Fruit fly (Drosophila melanogaster) whole organism, adult: ENCODE measurements around the gene CG34039.

ENCODE experiments used
- CG11617 ChIP-seq: fragments of 200-800 bp; sonication (Bioruptor generic); optimal IDR thresholded peaks from 2 replicates; lab custom pipeline; 2017; ENCODE audit warnings: mild to moderate bottlenecking, missing biosample characterization, missing genetic modification reagents, missing genetic modification characterization
- CG12768 ChIP-seq: fragments of 200-800 bp; sonication (Bioruptor generic); optimal IDR thresholded peaks from 2 replicates; lab custom pipeline; 2017; ENCODE audit warnings: missing biosample characterization, missing genetic modification characterization, mild to moderate bottlenecking, moderate library complexity, missing genetic modification reagents
- CG14711 ChIP-seq: fragments of 200-800 bp; sonication (Bioruptor generic); optimal IDR thresholded peaks from 2 replicates; lab custom pipeline; 2018; ENCODE audit warnings: missing biosample characterization, mild to moderate bottlenecking, missing genetic modification characterization, moderate library complexity
- CG1620 ChIP-seq: fragments of 200-800 bp; sonication (Bioruptor generic); optimal IDR thresholded peaks from 2 replicates; lab custom pipeline; 2016; ENCODE audit warnings: missing biosample characterization, missing genetic modification characterization
- CG33017 ChIP-seq: fragments of 200-800 bp; sonication (Bioruptor generic); optimal IDR thresholded peaks from 2 replicates; lab custom pipeline; 2018; ENCODE audit warnings: missing biosample characterization, mild to moderate bottlenecking, missing genetic modification characterization, moderate library complexity
- CG5204 ChIP-seq: fragments of 200-800 bp; sonication (Bioruptor generic); optimal IDR thresholded peaks from 2 replicates; lab custom pipeline; 2016; ENCODE audit warnings: missing biosample characterization, missing genetic modification characterization
- CG7045 ChIP-seq: fragments of 200-800 bp; sonication (Bioruptor generic); optimal IDR thresholded peaks from 2 replicates; lab custom pipeline; 2017; ENCODE audit warnings: missing biosample characterization, mild to moderate bottlenecking, missing genetic modification characterization
- CG7101 ChIP-seq: fragments of 200-800 bp; sonication (Bioruptor generic); optimal IDR thresholded peaks from 2 replicates; lab custom pipeline; 2018; ENCODE audit warnings: missing biosample characterization, mild to moderate bottlenecking, missing genetic modification characterization, moderate library complexity
- Clk ChIP-seq: fragments of 200-800 bp; sonication (Bioruptor generic); optimal IDR thresholded peaks from 2 replicates; lab custom pipeline; 2017; ENCODE audit warnings: missing biosample characterization, missing genetic modification characterization
- Crg-1 ChIP-seq: fragments of 200-800 bp; sonication (Bioruptor generic); optimal IDR thresholded peaks from 2 replicates; lab custom pipeline; 2016; ENCODE audit warnings: missing biosample characterization, missing genetic modification characterization
- Hr96 ChIP-seq: fragments of 200-800 bp; sonication (Bioruptor generic); optimal IDR thresholded peaks from 2 replicates; lab custom pipeline; 2016; ENCODE audit warnings: missing biosample characterization, missing genetic modification characterization
- Mnt ChIP-seq: fragments of 200-800 bp; sonication (Bioruptor generic); optimal IDR thresholded peaks from 2 replicates; lab custom pipeline; 2016; ENCODE audit warnings: missing biosample characterization, mild to moderate bottlenecking, missing genetic modification characterization
- bab1 ChIP-seq: fragments of 200-800 bp; sonication (Bioruptor generic); optimal IDR thresholded peaks from 3 replicates; lab custom pipeline; 2019; ENCODE audit warnings: missing biosample characterization, mild to moderate bottlenecking, missing genetic modification characterization, moderate library complexity
- cic ChIP-seq: fragments of 200-800 bp; sonication (Bioruptor generic); optimal IDR thresholded peaks from 2 replicates; lab custom pipeline; 2017; ENCODE audit warnings: missing biosample characterization, mild to moderate bottlenecking, missing genetic modification characterization, moderate library complexity
- cnc ChIP-seq, 2 experiments: fragments of >200 bp; optimal IDR thresholded peaks; 2 replicates each; lab custom pipeline; 2017
- kay ChIP-seq: fragments of 200-800 bp; sonication (Bioruptor generic); peaks from one replicate; lab custom pipeline; 2016; ENCODE audit warnings: missing biosample characterization, missing genetic modification characterization, borderline replicate concordance
- ovo ChIP-seq: fragments of 200-800 bp; sonication (Bioruptor generic); optimal IDR thresholded peaks from 2 replicates; lab custom pipeline; 2016; ENCODE audit warnings: missing biosample characterization, missing genetic modification characterization
- pad ChIP-seq: fragments of 200-800 bp; sonication (Bioruptor generic); optimal IDR thresholded peaks from 3 replicates; lab custom pipeline; 2017; ENCODE audit warnings: missing biosample characterization, missing genetic modification characterization, mild to moderate bottlenecking, moderate library complexity, missing genetic modification reagents
- tj ChIP-seq: fragments of 200-800 bp; sonication (Bioruptor generic); optimal IDR thresholded peaks from 3 replicates; lab custom pipeline; 2017; ENCODE audit warnings: missing biosample characterization, mild to moderate bottlenecking, missing genetic modification characterization, moderate library complexity
- toe ChIP-seq: fragments of 200-800 bp; sonication (Bioruptor generic); optimal IDR thresholded peaks from 2 replicates; lab custom pipeline; 2016; ENCODE audit warnings: missing biosample characterization, missing genetic modification characterization

Gene CG34039

dm6 chr3L:14563461-14563860, 3.7 kb downstream of the CG34039 start:
- no peak for TF ChIP-seq Clk (GFP tag; lab: Kevin White, UChicago)
- TF ChIP-seq CG14711 (tag; lab: Kevin White, UChicago): no peak
- no peak for TF ChIP-seq Crg-1 (GFP tag; lab: Kevin White, UChicago)
- no peak for TF ChIP-seq bab1 (GFP tag; lab: Kevin White, UChicago)
- TF ChIP-seq CG1620 (GFP tag; lab: Kevin White, UChicago): no peak
- TF ChIP-seq tj (GFP tag; lab: Kevin White, UChicago): no peak

dm6 chr3L:14564404-14564803, 4.6 kb downstream of the CG34039 start:
- TF ChIP-seq CG12768 (GFP tag; lab: Kevin White, UChicago) (peak; percentile 1), Hr96 (GFP tag; lab: Kevin White, UChicago) (no peak), toe (no peak), CG5204 (GFP tag; lab: Kevin White, UChicago) (no peak), CG1620 (GFP tag; lab: Kevin White, UChicago) (peak; percentile 40), Clk (GFP tag; lab: Kevin White, UChicago) (no peak), Mnt (GFP tag; lab: Kevin White, UChicago) (peak; percentile 16), CG14711 (tag; lab: Kevin White, UChicago) (no peak), Crg-1 (GFP tag; lab: Kevin White, UChicago) (peak; percentile 65), ovo (peak; percentile 61), cic (GFP tag; lab: Kevin White, UChicago) (no peak), pad (GFP tag; lab: Kevin White, UChicago) (peak; percentile 13), CG7045 (GFP tag; lab: Kevin White, UChicago) (no peak), CG33017 (tag; lab: Kevin White, UChicago) (no peak), bab1 (GFP tag; lab: Kevin White, UChicago) (no peak), CG11617 (GFP tag; lab: Kevin White, UChicago) (no peak), CG7101 (tag; lab: Kevin White, UChicago) (peak; percentile 64)

- TF ChIP-seq tj (GFP tag; lab: Kevin White, UChicago): no peak
Measured at dm6 chr3L:14565134-14565587, 5.4 kb downstream of the CG34039 start.

dm6 chr3L:14567140-14567539, 7.3 kb downstream of the CG34039 start, which contains the start of gene CG42758:
TSS of gene CG42758 (plus strand) at chr3L:14567440.
- TF ChIP-seq tj (GFP tag; lab: Kevin White, UChicago) (no peak), cic (GFP tag; lab: Kevin White, UChicago) (no peak), toe (no peak), cnc (optimal IDR thresholded peaks at IDR 0.05; lab: Kevin White, UChicago) (no peak), CG12768 (GFP tag; lab: Kevin White, UChicago) (no peak), CG33017 (tag; lab: Kevin White, UChicago) (no peak), kay (GFP tag; lab: Kevin White, UChicago) (no peak), CG7045 (GFP tag; lab: Kevin White, UChicago) (no peak), Clk (GFP tag; lab: Kevin White, UChicago) (no peak), CG7101 (tag; lab: Kevin White, UChicago) (no peak), CG14711 (tag; lab: Kevin White, UChicago) (no peak), Crg-1 (GFP tag; lab: Kevin White, UChicago) (no peak), Mnt (GFP tag; lab: Kevin White, UChicago) (no peak), Hr96 (GFP tag; lab: Kevin White, UChicago) (no peak)

- TF ChIP-seq CG11617 (GFP tag; lab: Kevin White, UChicago) (no peak), CG14711 (tag; lab: Kevin White, UChicago) (no peak), CG7045 (GFP tag; lab: Kevin White, UChicago) (no peak), CG5204 (GFP tag; lab: Kevin White, UChicago) (no peak), cnc (optimal IDR thresholded peaks at IDR 0.05; lab: Kevin White, UChicago) (no peak), Crg-1 (GFP tag; lab: Kevin White, UChicago) (no peak), kay (GFP tag; lab: Kevin White, UChicago) (no peak), Mnt (GFP tag; lab: Kevin White, UChicago) (no peak), bab1 (GFP tag; lab: Kevin White, UChicago) (no peak), pad (GFP tag; lab: Kevin White, UChicago) (no peak), Hr96 (GFP tag; lab: Kevin White, UChicago) (no peak), CG1620 (GFP tag; lab: Kevin White, UChicago) (no peak), CG12768 (GFP tag; lab: Kevin White, UChicago) (no peak), Clk (GFP tag; lab: Kevin White, UChicago) (no peak), CG7101 (tag; lab: Kevin White, UChicago) (no peak), ovo (no peak), tj (GFP tag; lab: Kevin White, UChicago) (no peak), toe (no peak), cic (GFP tag; lab: Kevin White, UChicago) (no peak), CG33017 (tag; lab: Kevin White, UChicago) (no peak)
Measured at dm6 chr3L:14569620-14570537, 10.1 kb downstream of the CG34039 start.
